Worm (Caenorhabditis elegans): Measurements from ENCODE around the gene gid-7.

gid-7 gene

DNA sequence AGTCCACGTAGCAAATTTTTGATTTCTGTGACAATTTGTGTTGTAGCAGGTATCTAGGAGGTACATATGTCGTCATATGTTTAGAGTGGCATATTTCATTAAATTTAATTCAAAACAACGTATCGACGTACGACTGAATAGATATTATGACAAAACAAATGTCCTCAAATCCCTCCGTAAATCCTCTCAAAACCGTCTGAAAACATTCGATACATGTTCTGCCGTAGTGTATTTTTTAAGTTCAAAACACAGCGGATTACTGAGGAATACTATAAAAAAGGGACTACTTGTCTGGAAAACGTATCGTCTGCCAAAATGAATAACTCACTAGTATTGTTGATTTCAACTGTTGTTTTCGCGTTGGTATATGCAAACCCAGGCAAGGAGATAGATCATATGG, 11.4 kb upstream of the gid-7 start, which contains the start of gene R08E5.4:
R08E5.4 (plus strand) TSS at position 301 of the 400 bp plus-strand sequence.
- no peak for TF ChIP-seq unc-62 (GFP tag; optimal IDR thresholded peaks at IDR 0.05)

DNA sequence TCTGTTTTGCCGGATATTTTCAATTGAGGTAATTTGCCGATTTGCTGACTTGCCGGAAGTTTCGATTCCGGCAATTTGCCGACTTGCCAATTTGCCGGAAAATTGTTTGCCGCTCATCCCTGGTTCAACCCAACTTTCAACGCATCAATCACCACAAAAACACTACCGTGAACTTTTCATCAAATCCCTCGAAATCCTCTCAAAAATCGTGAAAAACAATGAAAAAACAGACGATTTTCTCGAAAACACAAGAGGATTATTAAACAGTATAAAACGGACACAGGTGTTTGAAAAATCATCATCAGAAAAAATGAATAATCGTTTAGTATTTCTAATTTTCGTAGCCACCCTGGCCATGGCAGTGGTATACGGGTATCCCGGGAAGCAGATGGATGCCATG, 10.0 kb upstream of the gid-7 start, which contains the start of gene Y39H10A.1:
Y39H10A.1 (plus strand) TSS at position 301 of the 400 bp plus-strand sequence.
- no peak for TF ChIP-seq unc-62 (GFP tag; optimal IDR thresholded peaks at IDR 0.05)

DNA sequence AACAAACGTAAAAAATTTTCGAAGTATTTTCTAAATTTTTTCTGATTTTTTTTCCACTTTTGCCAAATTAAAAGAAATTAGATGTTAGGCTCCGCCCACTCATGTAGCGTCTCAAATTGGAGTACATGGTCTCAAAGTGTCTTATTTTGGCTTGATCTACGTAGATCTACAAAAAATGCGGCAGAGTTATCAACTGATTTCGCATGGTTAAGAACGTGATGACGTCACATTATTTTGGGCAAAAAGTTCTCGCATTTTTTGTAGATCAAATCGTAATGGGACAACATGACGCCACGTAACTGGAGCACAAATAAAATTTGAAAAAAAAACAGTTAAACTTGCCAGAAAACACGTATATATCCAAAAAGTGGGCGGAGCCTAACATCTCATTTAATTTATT, 5.0 kb upstream of the gid-7 start:
- no peak for TF ChIP-seq unc-62 (GFP tag; optimal IDR thresholded peaks at IDR 0.05)

DNA sequence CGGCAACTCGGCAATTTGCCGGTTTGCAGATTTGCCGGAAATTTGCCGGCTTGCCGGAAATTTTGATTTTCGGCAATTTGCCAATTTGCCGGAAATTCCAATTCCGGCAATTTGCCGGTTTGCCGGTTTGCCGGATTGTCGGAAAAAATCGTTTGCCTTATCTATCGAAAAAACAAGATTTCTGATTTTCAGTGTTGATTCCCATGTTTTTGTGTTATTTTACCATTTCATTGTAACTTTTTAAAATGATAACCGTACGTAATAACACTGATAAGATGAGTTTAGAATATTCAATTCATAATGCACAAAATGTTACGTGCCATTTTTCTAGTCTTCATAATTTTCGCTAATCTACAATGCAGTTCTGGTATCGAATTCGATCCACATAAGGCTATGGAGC, 4.0 kb upstream of the gid-7 start, which contains the start of gene oac-55:
oac-55 (plus strand) TSS at position 301 of the 400 bp plus-strand sequence.
- no peak for TF ChIP-seq unc-62 (GFP tag; optimal IDR thresholded peaks at IDR 0.05)

DNA sequence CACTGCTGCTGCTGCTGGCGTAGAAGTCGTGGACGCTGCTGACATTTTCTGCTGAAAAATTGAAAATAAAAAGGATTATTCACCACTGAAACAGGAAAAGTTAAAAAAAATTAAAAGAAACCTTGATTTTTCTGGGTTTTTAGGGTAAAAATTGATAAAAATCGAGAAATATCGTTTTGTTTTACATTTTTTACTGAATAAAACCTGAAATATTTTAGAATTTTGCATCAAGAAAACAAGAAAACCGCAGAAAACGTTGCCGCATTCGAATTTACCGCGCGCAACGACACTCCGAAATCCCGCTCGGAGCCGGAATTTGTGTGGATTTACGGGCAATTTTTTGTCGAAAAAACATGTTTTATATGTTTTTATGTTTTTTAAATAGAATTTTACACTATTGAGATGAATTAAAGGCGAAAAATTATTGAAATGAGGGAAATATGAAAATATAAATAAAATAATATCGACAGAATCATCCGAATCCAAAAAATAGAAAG, 2.6 kb upstream of the gid-7 start, which contains the start of gene chk-1:
chk-1 (minus strand) TSS at position 51 of the 497 bp plus-strand sequence.
- no peak for TF ChIP-seq unc-62 (GFP tag; optimal IDR thresholded peaks at IDR 0.05)

DNA sequence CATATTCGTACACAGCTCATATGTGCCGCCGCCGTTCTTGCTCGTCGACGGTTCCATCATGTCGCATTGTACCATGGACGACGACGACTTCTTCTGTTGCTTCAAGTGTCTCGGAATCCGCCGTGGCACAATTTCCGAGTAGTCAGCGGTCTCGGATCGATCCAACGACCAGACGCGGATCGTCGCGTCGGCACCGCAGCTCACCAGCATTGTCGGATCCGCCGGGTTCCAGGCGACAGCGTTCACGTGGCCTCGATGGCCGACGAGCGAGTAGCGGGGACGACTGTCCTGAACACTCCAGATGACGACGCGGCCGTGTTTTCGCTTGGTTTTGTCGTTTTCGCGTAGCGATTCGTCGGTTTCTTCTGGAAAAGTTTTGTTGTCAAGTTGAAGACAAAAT, 6.5 kb downstream of the gid-7 start:
- TF ChIP-seq unc-62 (GFP tag; optimal IDR thresholded peaks at IDR 0.05), result no peak

DNA sequence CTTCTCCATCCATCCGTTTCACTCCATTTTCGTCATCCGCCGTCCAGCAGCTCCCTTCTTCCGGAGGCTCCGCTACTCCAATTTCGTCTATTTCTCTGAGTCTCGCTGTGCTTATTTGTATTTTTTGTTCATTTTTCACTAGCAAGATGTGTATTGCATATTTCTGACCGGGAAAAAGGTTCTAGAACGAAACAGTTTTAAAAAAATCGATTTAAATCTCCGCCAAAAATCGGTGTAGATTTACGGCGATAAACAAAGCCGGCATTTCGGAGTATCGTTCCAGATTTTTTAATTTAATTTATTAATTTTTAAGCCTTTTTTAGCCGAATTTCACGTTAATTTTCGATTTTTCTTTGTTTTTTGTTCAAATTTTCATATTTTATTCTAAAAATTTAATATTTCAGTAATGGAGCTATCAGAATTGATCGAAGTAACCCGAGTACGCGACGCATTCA, 13.7 kb downstream of the gid-7 start, which contains the start of gene mtm-9:
mtm-9 (plus strand) TSS at position 405 of the 455 bp plus-strand sequence.
- TF ChIP-seq unc-62 (GFP tag; optimal IDR thresholded peaks at IDR 0.05), result no peak

DNA sequence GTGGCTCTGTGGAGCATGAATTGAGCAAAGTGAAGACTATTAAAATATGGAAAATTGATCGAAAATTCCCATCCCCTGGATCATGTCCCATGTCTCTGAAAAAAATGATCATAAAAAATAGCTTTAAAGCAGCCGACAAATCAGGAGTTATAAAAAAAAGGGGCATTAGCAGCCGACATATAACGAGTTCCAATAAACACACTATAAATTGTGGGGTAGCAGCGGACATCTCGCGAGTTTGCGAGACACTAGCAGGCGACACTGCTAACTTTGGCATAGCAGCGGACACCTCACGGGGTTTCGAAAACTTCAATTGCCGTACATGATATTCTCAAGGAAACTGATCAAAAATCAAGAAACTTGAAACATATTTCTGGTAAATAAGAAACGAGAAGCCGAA, 17.6 kb downstream of the gid-7 start, which contains the start of gene hpo-36:
hpo-36 (minus strand) TSS at position 101 of the 400 bp plus-strand sequence.
- no peak for TF ChIP-seq unc-62 (GFP tag; optimal IDR thresholded peaks at IDR 0.05)

DNA sequence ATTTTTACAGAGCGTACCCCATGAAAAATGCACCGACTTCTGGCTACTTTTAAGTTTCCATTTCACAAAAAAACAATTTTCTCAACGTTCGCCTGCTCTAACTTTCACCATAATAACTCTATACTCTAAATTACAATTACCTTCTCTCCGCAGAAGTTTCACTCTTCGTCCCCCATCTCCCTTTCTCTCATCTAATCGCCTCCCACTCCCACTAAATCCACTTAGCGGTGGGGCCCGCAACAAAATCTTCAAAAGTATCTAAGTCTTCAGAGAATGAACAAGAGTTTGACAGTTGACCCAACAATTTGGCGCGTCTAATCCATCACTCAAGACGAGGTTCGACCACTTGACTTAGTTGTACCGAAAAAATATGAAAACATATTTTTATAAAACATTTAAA, 18.5 kb downstream of the gid-7 start:
- no peak for TF ChIP-seq unc-62 (GFP tag; optimal IDR thresholded peaks at IDR 0.05)

DNA sequence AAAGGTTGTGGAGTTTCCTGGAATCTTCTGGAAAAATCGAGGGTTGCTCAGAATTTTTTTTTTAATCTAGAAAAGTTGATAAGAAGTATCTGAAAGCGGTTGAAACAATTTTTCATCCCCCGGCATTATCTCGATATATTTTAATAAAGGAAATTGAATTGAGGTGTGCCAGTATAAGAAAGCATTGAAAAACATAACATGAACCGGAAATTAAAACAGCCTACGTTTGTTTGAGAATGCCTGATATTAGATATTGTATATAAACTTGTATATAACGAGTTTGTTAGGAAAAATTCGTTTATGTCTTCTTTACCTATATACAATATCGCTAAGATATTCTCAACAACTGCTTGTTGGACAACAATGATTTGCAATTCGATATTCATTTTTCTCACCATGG, 32.1 kb downstream of the gid-7 start, which contains the start of gene str-30:
str-30 (plus strand) TSS at position 301 of the 400 bp plus-strand sequence.
- TF ChIP-seq unc-62 (GFP tag; optimal IDR thresholded peaks at IDR 0.05), result no peak

DNA sequence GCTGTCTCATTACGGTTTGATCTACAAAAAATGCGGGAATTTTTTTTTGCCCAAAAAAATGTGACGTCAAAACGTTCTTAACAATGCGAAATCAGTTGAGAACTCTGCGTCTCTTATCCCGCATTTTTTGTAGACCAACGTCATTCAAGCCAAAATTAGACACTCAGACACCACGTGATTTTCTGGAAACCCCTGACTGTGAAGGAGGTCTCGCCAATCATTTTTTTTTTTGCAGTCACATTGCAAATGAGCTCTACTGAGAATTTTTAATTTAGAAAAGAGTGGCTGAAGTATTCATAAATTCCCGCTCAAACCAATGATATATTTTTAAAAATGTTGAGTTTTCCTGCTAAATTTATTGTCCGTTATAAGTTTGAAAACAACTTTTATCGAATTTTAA, 38.4 kb downstream of the gid-7 start:
- no peak for TF ChIP-seq unc-62 (GFP tag; optimal IDR thresholded peaks at IDR 0.05)

DNA sequence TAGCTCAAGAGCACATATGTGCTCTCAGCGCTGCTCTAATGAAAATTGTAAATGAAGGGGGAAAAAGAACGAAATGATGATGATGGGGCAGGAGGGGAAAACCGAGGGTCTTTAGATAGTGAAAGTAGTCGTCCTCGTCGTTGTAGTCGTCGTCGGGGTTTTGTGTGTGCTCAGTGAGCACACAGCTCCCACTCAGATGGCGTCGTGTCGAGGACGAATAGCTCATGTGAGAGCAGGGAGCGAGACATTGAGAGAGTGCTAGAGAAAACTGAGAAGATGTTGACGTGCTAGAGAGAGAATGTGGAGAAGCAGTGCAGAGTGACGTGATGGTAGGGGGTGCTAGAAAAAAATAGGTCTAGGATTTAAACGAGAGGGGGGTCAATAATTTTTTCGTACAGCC, 39.1 kb downstream of the gid-7 start:
- TF ChIP-seq unc-62 (GFP tag; optimal IDR thresholded peaks at IDR 0.05), result no peak

DNA sequence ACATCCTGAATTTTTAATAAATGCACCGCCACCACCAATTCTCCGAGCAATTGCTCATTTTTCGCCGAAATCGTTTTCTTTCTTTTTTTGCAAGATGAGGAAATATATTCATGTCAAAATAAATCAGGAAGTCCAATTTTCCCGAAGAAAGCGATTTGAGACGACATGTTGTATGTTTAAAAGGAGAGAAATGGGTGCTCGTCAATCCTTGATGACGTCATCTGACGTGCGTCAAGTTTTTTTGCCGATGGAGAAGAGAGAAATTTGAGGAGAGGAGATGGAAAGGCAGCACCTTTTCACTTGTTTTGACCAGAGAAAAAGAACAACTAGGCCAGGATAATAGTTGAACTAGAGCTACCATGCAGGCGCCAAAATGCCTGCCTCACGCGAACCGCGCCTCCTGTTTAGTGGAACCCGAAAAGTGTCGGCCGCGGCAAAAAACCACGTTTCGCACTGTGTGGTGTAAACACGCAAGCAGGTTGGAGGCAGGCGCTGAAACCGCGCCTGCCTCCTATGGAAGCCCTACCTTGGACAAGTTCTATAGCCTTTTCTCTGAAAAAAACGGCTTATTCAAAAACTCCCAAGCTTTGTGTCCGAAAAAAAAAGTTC, 40.5 kb downstream of the gid-7 start:
- no peak for TF ChIP-seq unc-62 (GFP tag; optimal IDR thresholded peaks at IDR 0.05)

DNA sequence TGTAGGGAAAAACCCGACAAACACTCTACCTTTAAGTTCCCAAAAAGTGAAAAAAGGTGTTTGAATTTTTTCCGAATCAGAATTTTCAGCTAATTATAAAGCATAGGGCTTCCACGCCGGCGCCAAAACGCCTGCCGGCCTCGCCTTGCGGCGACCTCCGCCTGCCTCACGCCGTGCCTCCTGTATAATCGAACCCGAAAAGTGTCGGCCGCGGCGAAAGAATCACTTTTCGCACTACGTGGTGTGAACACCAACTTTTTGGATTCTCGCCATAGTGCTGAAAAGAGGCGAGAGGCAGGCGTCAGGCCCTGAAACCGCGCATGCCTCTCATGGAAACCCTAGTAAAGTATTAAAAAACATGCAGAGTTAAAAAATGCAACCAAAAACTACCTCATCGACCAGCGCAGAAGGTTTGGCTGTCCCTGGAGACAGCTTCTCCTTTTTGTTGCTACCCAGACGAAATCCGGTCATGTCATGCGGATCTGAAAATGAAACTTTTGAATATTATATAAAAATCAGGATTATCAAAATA, 41.3 kb downstream of the gid-7 start, which contains the start of gene nrsn-1:
nrsn-1 (minus strand) TSS at position 482 of the 532 bp plus-strand sequence.
- no peak for TF ChIP-seq unc-62 (GFP tag; optimal IDR thresholded peaks at IDR 0.05)

DNA sequence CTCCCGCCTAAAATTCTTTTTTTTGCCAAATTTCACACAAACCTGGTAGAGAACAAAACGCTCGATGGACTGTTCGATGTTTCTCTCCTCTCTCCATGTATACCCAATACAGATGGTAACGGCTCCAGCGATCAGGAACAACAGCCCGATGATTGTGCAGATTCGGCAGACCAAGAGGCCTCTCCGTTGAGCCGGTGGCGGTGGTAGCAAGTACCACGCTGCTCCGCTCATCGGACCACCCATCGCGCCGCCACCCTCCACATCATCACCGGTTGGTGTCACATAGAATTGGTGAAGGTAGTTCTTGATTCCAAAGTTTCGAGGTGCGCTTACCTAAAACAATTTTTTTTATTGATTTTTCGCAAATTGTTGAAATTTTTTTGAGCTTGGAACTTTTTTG, 42.1 kb downstream of the gid-7 start:
- TF ChIP-seq unc-62 (GFP tag; optimal IDR thresholded peaks at IDR 0.05), result no peak

DNA sequence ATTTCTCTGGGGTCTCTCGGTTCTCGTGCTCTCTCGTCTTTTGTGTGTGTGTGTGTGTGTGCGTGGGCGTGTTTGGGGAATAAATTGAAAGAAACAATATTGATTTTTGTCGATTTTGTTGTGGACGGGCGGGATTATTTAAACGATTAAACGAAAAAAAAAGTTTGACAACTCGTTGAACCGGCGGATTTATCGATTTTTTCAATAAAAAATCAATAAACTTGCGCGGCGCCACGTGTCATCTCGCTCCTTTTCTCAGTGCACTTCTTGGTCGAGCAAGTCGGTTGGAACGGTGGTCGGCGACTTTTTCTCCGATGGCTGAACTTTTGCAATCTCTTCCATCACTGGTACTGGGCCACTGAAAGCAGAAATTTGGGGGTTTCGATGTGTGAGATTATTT, 43.9 kb downstream of the gid-7 start:
- no peak for TF ChIP-seq unc-62 (GFP tag; optimal IDR thresholded peaks at IDR 0.05)

DNA sequence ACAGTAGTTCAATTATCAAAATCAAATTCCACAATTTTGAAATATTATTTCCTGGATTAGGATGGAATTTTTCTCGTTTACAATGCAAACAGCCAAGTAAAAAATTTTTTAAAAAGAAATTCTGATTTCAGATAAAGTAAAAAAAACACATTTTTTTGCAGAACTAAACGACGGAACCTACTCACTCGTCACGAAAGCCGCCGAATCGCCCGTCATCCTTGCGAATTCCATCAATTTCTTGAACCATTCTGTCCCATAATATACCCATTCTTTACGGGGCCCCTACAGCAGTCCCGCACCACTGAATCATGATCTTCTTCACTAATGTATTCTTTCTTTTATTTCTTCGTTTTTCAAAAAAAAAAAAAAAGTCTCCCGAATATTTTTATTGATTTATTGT, 44.7 kb downstream of the gid-7 start:
- TF ChIP-seq unc-62 (GFP tag; optimal IDR thresholded peaks at IDR 0.05), result no peak

All from whole organism, dauer.